Fruit fly (Drosophila melanogaster): ENCODE measurements around the gene CG32071.
A peak's percentile ranks its signal among the peaks of the same experiment; 100 is the strongest.

Gene CG32071

dm6 chr3L:11061200-11061599 lies 42.5 kb downstream of the CG32071 start, which contains the start of the genes CG6321 and Blos2 (continued):
- TF ChIP-seq cas (GFP tag; IDR thresholded peaks at IDR 0.05), result no peak
- no peak for TF ChIP-seq ash1 (GFP tag; optimal IDR thresholded peaks at IDR 0.05)
- TF ChIP-seq CG13775 (GFP tag; optimal IDR thresholded peaks at IDR 0.05), result peak; percentile 61
- TF ChIP-seq Sry-β (GFP tag; optimal IDR thresholded peaks at IDR 0.05), result peak; percentile 14
- TF ChIP-seq trh (GFP tag; optimal IDR thresholded peaks at IDR 0.05), result no peak
- peak; percentile 36 for TF ChIP-seq CG2875 (GFP tag; optimal IDR thresholded peaks at IDR 0.05)
- TF ChIP-seq Deaf1 (tag; optimal IDR thresholded peaks at IDR 0.05), result peak; percentile 66
- no peak for TF ChIP-seq CG8089 (GFP tag; optimal IDR thresholded peaks at IDR 0.05)
- TF ChIP-seq NK7.1 (GFP tag; optimal IDR thresholded peaks at IDR 0.05), result peak; percentile 25
- TF ChIP-seq CG14667 (GFP tag; IDR thresholded peaks at IDR 0.05), result no peak
- peak; percentile 50 for TF ChIP-seq CG6683 (GFP tag; optimal IDR thresholded peaks at IDR 0.05)
- TF ChIP-seq chif (GFP tag; optimal IDR thresholded peaks at IDR 0.05), result peak in 1 of 2 experiments; percentile 67
- peak; percentile 32 for TF ChIP-seq CG2202 (tag; optimal IDR thresholded peaks at IDR 0.05)
- no peak for TF ChIP-seq wor (GFP tag; IDR thresholded peaks at IDR 0.05)
- TF ChIP-seq CG34224 (GFP tag; IDR thresholded peaks at IDR 0.05; ENCODE audit: partially characterized antibody), result no peak
- TF ChIP-seq CG7928 (GFP tag; optimal IDR thresholded peaks at IDR 0.05), result no peak
- no peak for TF ChIP-seq mld (GFP tag; IDR thresholded peaks at IDR 0.05; ENCODE audit: partially characterized antibody)
- no peak for TF ChIP-seq Hmx (GFP tag; optimal IDR thresholded peaks at IDR 0.05)
- TF ChIP-seq gsb (GFP tag; IDR thresholded peaks at IDR 0.05), result peak; percentile 74
- TF ChIP-seq Gug (GFP tag; IDR thresholded peaks at IDR 0.05), result 0 out of 4 replicates have a peak, but pooled peaks have one; percentile 37
- TF ChIP-seq CG2120 (GFP tag; optimal IDR thresholded peaks at IDR 0.05), result peak; percentile 82
- TF ChIP-seq ERR (GFP tag; optimal IDR thresholded peaks at IDR 0.05), result no peak
- no peak for TF ChIP-seq her (GFP tag; optimal IDR thresholded peaks at IDR 0.05)
- no peak for TF ChIP-seq fru (optimal IDR thresholded peaks at IDR 0.05)
- TF ChIP-seq crc (GFP tag; optimal IDR thresholded peaks at IDR 0.05), result no peak
- TF ChIP-seq oc (tag; optimal IDR thresholded peaks at IDR 0.05), result peak; percentile 43
- TF ChIP-seq fd64A (GFP tag; optimal IDR thresholded peaks at IDR 0.05), result peak; percentile 13
- TF ChIP-seq fd96Cb (tag; optimal IDR thresholded peaks at IDR 0.05), result peak; percentile 76
- TF ChIP-seq E2f2 (GFP tag; IDR thresholded peaks at IDR 0.05), result peak; percentile 58
- 0 out of 2 replicates have a peak, but pooled peaks have one; percentile 45 for TF ChIP-seq CG31224 (GFP tag; IDR thresholded peaks at IDR 0.05)
- peak; percentile 32 for TF ChIP-seq CG9609 (GFP tag; optimal IDR thresholded peaks at IDR 0.05)
- peak; percentile 17; the same call in 1 of the 2 replicates for TF ChIP-seq Rx (GFP tag; IDR thresholded peaks at IDR 0.05)
- no peak for TF ChIP-seq ato (GFP tag; IDR thresholded peaks at IDR 0.05; ENCODE audit: partially characterized antibody)
- peak; percentile 19 for TF ChIP-seq Camta (GFP tag; optimal IDR thresholded peaks at IDR 0.05)
- TF ChIP-seq CG6272 (GFP tag; IDR thresholded peaks at IDR 0.05), result no peak
- no peak for TF ChIP-seq Scr (GFP tag; IDR thresholded peaks at IDR 0.05; ENCODE audit: partially characterized antibody)
- TF ChIP-seq Lpt (GFP tag; optimal IDR thresholded peaks at IDR 0.05), result no peak
- peak; percentile 24 for TF ChIP-seq CG10274 (GFP tag; optimal IDR thresholded peaks at IDR 0.05)
- TF ChIP-seq gce (GFP tag; IDR thresholded peaks at IDR 0.05), result 0 out of 3 replicates have a peak, but pooled peaks have one; percentile 5
- TF ChIP-seq dan (GFP tag; IDR thresholded peaks at IDR 0.05), result no peak
- TF ChIP-seq lilli (GFP tag; optimal IDR thresholded peaks at IDR 0.05), result peak; percentile 73
- TF ChIP-seq CG17802 (tag; optimal IDR thresholded peaks at IDR 0.05), result no peak
- peak; percentile 71 for TF ChIP-seq BtbVII (GFP tag; optimal IDR thresholded peaks at IDR 0.05)
- TF ChIP-seq tup (GFP tag; optimal IDR thresholded peaks at IDR 0.05), result no peak
- peak; percentile 39; the same call in 1 of the 3 replicates for TF ChIP-seq ase (GFP tag; IDR thresholded peaks at IDR 0.05)
- peak; percentile 75 for TF ChIP-seq Ptx1 (GFP tag; IDR thresholded peaks at IDR 0.05)
- peak; percentile 55; the same call in 1 of the 2 replicates for TF ChIP-seq GATAe (GFP tag; conservative IDR thresholded peaks at IDR 0.05)
- peak; percentile 5 for TF ChIP-seq gro (GFP tag; optimal IDR thresholded peaks at IDR 0.05)
- peak; percentile 69 for TF ChIP-seq CG9437 (GFP tag; optimal IDR thresholded peaks at IDR 0.05)
- peak; percentile 81 for TF ChIP-seq gcm (GFP tag; optimal IDR thresholded peaks at IDR 0.05)
- TF ChIP-seq Doc3 (GFP tag; IDR thresholded peaks at IDR 0.05; ENCODE audit: partially characterized antibody), result no peak
- TF ChIP-seq B-H1 (GFP tag; IDR thresholded peaks at IDR 0.05), result peak; percentile 27; the same call in 1 of the 3 replicates

All from whole organism, embryonic.